Worm (Caenorhabditis elegans) whole organism, L4 larva: ENCODE results near the gene srd-56.

Source experiments
- D1046.2 ChIP-seq: fragments of 200-800 bp; sonication (Bioruptor generic); IDR thresholded peaks from 2 replicates; pipeline ENCODE4 v1.3.6; 2022; ENCODE audit warnings: missing genetic modification characterization, missing compliant biosample characterization
- F10B5.3 ChIP-seq: sonication (generic microtip); optimal IDR thresholded peaks from 2 replicates; lab custom pipeline; 2016; ENCODE audit warnings: mild to moderate bottlenecking, missing genetic modification characterization, missing compliant biosample characterization
- F26F4.8 ChIP-seq: fragments of 200-800 bp; sonication (Bioruptor generic); conservative IDR thresholded peaks from 2 replicates; pipeline ENCODE4 v1.3.6; 2022; ENCODE audit warnings: missing genetic modification characterization, missing compliant biosample characterization
- F44E2.7 ChIP-seq: fragments of 200-800 bp; sonication (Bioruptor generic); IDR thresholded peaks from 2 replicates; pipeline ENCODE4 v2.1.2; 2022; ENCODE audit warnings: missing genetic modification characterization, missing compliant biosample characterization
- F49E8.2 ChIP-seq: sonication (generic microtip); optimal IDR thresholded peaks from 2 replicates; lab custom pipeline; 2016; ENCODE audit warnings: missing compliant biosample characterization, mild to moderate bottlenecking, missing genetic modification characterization, borderline replicate concordance
- T26A8.4 ChIP-seq: fragments of 200-800 bp; sonication (Bioruptor generic); IDR thresholded peaks from 2 replicates; pipeline ENCODE4 v1.3.6; 2022; ENCODE audit warnings: missing genetic modification characterization, missing compliant biosample characterization
- Y5F2A.4 ChIP-seq: fragments of 200-800 bp; sonication (Bioruptor generic); optimal IDR thresholded peaks from 2 replicates; lab custom pipeline; 2018; ENCODE audit warnings: mild to moderate bottlenecking, missing genetic modification characterization, missing compliant biosample characterization
- ZK337.2 ChIP-seq: fragments of 200-800 bp; sonication (Bioruptor generic); IDR thresholded peaks from 2 replicates; pipeline ENCODE4 v1.3.6; 2022; ENCODE audit warnings: missing genetic modification reagents, missing genetic modification characterization, missing compliant biosample characterization
- arid-1 ChIP-seq: fragments of 200-800 bp; sonication (Bioruptor generic); conservative IDR thresholded peaks from 2 replicates; pipeline ENCODE4 v1.3.6; 2022; ENCODE audit warnings: missing genetic modification reagents, missing genetic modification characterization, missing compliant biosample characterization
- ceh-32 ChIP-seq: sonication (generic microtip); optimal IDR thresholded peaks from 2 replicates; lab custom pipeline; 2016; ENCODE audit warnings: mild to moderate bottlenecking, missing genetic modification characterization, missing compliant biosample characterization; ENCODE audit not compliant: poor library complexity
- ceh-44 ChIP-seq: fragments of 200-800 bp; sonication (Bioruptor generic); IDR thresholded peaks from 2 replicates; pipeline ENCODE4 v1.3.6; 2022; ENCODE audit warnings: missing genetic modification reagents, missing genetic modification characterization, missing compliant biosample characterization
- ceh-62 ChIP-seq: sonication (generic microtip); optimal IDR thresholded peaks from 2 replicates; lab custom pipeline; 2017; ENCODE audit warnings: missing biosample characterization, missing genetic modification characterization
- cey-2 ChIP-seq: sonication (generic microtip); optimal IDR thresholded peaks from 3 replicates; lab custom pipeline; 2017; ENCODE audit warnings: missing genetic modification characterization, mild to moderate bottlenecking, missing compliant biosample characterization, antibody characterized with exemption, borderline replicate concordance; ENCODE audit not compliant: insufficient read depth
- daf-16 ChIP-seq, 3 experiments: sonication (generic microtip); optimal IDR thresholded peaks; 2 replicates each; lab custom pipeline; 2016 to 2017; ENCODE audit warnings: missing genetic modification characterization in 3 of 3, missing genetic modification reagents in 3 of 3, mild to moderate bottlenecking in 2 of 3, missing compliant biosample characterization in 2 of 3, missing biosample characterization in 1 of 3, moderate library complexity in 1 of 3
- daf-19 ChIP-seq: fragments of 200-800 bp; sonication (Bioruptor generic); conservative IDR thresholded peaks from 2 replicates; pipeline ENCODE4 v1.3.6; 2022; ENCODE audit warnings: missing genetic modification characterization, missing compliant biosample characterization
- dmd-9 ChIP-seq: fragments of 200-800 bp; sonication (Bioruptor generic); IDR thresholded peaks from 2 replicates; pipeline ENCODE4 v1.3.6; 2022; ENCODE audit warnings: missing genetic modification reagents, missing genetic modification characterization, missing compliant biosample characterization
- dpl-1 ChIP-seq: fragments of 150-350 bp; optimal IDR thresholded peaks from 2 replicates; lab custom pipeline; 2014; ENCODE audit warnings: missing biosample characterization, missing genetic modification reagents, missing genetic modification characterization
- egl-27 ChIP-seq: sonication (generic microtip); optimal IDR thresholded peaks from 3 replicates; lab custom pipeline; 2017; ENCODE audit warnings: missing biosample characterization, missing genetic modification reagents, missing genetic modification characterization
- gei-8 ChIP-seq: fragments of 200-800 bp; sonication (Bioruptor generic); optimal IDR thresholded peaks from 2 replicates; lab custom pipeline; 2018; ENCODE audit warnings: mild to moderate bottlenecking, missing genetic modification characterization, missing compliant biosample characterization
- lim-7 ChIP-seq: fragments of 200-800 bp; sonication (Bioruptor generic); IDR thresholded peaks from 2 replicates; pipeline ENCODE4 v1.3.6; 2022; ENCODE audit warnings: missing genetic modification characterization, missing compliant biosample characterization
- lin-1 ChIP-seq: fragments of 200-800 bp; sonication (Bioruptor generic); IDR thresholded peaks from 2 replicates; pipeline ENCODE4 v1.3.6; 2022; ENCODE audit warnings: missing genetic modification reagents, missing genetic modification characterization, missing compliant biosample characterization
- lsy-2 ChIP-seq, 2 experiments: fragments of 150-350 bp in 1 of 2; sonication (generic microtip) in 1 of 2; optimal IDR thresholded peaks; 2 replicates each; lab custom pipeline; 2014 to 2017; ENCODE audit warnings: missing biosample characterization in 2 of 2, missing genetic modification characterization in 2 of 2
- madf-5 ChIP-seq, 2 experiments: fragments of 200-800 bp; sonication (Bioruptor generic); IDR thresholded peaks; 2 replicates each; pipeline ENCODE4 v1.3.6; 2022; ENCODE audit warnings: missing compliant biosample characterization in 2 of 2, missing genetic modification characterization in 2 of 2
- mdt-29 ChIP-seq: fragments of 200-800 bp; sonication (Bioruptor generic); IDR thresholded peaks from 2 replicates; pipeline ENCODE4 v1.3.6; 2022; ENCODE audit warnings: missing genetic modification reagents, missing genetic modification characterization, missing compliant biosample characterization
- mep-1 ChIP-seq: fragments of 150-350 bp; sonication (generic microtip); optimal IDR thresholded peaks from 3 replicates; lab custom pipeline; 2014; ENCODE audit warnings: missing biosample characterization, missing genetic modification characterization
- nhr-10 ChIP-seq: fragments of 150-350 bp; optimal IDR thresholded peaks from 2 replicates; lab custom pipeline; 2014; ENCODE audit warnings: missing biosample characterization, missing genetic modification characterization
- nhr-102 ChIP-seq: sonication (generic microtip); optimal IDR thresholded peaks from 2 replicates; lab custom pipeline; 2016; ENCODE audit warnings: mild to moderate bottlenecking, missing genetic modification characterization, moderate library complexity, missing compliant biosample characterization
- nhr-11 ChIP-seq: fragments of 150-350 bp; optimal IDR thresholded peaks from 2 replicates; lab custom pipeline; 2014; ENCODE audit warnings: missing biosample characterization, missing genetic modification characterization
- nhr-237 ChIP-seq: sonication (generic microtip); optimal IDR thresholded peaks from 2 replicates; lab custom pipeline; 2017; ENCODE audit warnings: missing biosample characterization, missing genetic modification characterization
- nhr-25 ChIP-seq: sonication (generic microtip); optimal IDR thresholded peaks from 2 replicates; lab custom pipeline; 2017; ENCODE audit warnings: missing genetic modification characterization, mild to moderate bottlenecking, missing compliant biosample characterization, antibody characterized with exemption, moderate library complexity, borderline replicate concordance; ENCODE audit not compliant: insufficient read depth
- nhr-41 ChIP-seq: fragments of 200-800 bp; sonication (Bioruptor generic); IDR thresholded peaks from 2 replicates; pipeline ENCODE4 v1.3.6; 2022; ENCODE audit warnings: missing genetic modification reagents, missing genetic modification characterization, missing compliant biosample characterization
- nhr-6 ChIP-seq: fragments of 150-350 bp; optimal IDR thresholded peaks from 2 replicates; lab custom pipeline; 2014; ENCODE audit warnings: missing biosample characterization, missing genetic modification characterization
- nhr-77 ChIP-seq: fragments of 150-350 bp; optimal IDR thresholded peaks from 2 replicates; lab custom pipeline; 2014; ENCODE audit warnings: missing biosample characterization, missing genetic modification characterization
- pqm-1 ChIP-seq: sonication (generic microtip); optimal IDR thresholded peaks from 2 replicates; lab custom pipeline; 2017; ENCODE audit warnings: missing biosample characterization, missing genetic modification characterization
- rbr-2 ChIP-seq: sonication (generic microtip); optimal IDR thresholded peaks from 2 replicates; lab custom pipeline; 2016; ENCODE audit warnings: missing genotype, missing genetic modification characterization, missing compliant biosample characterization
- set-16 ChIP-seq: fragments of 200-800 bp; sonication (Bioruptor generic); IDR thresholded peaks from 2 replicates; pipeline ENCODE4 v1.3.6; 2022; ENCODE audit warnings: missing genetic modification reagents, missing genetic modification characterization, missing compliant biosample characterization
- skn-1 ChIP-seq: fragments of 150-350 bp; optimal IDR thresholded peaks from 2 replicates; lab custom pipeline; 2014; ENCODE audit warnings: missing biosample characterization, missing genetic modification characterization
- spr-1 ChIP-seq: sonication (generic microtip); optimal IDR thresholded peaks from 2 replicates; lab custom pipeline; 2016; ENCODE audit warnings: mild to moderate bottlenecking, missing genetic modification characterization, missing compliant biosample characterization
- spr-3 ChIP-seq: fragments of 200-800 bp; sonication (Bioruptor generic); optimal IDR thresholded peaks from 2 replicates; lab custom pipeline; 2018; ENCODE audit warnings: mild to moderate bottlenecking, missing genetic modification characterization, missing compliant biosample characterization
- tag-97 ChIP-seq: fragments of 200-800 bp; sonication (Bioruptor generic); IDR thresholded peaks from 2 replicates; pipeline ENCODE4 v1.3.6; 2022; ENCODE audit warnings: missing genetic modification characterization, missing compliant biosample characterization
- unc-130 ChIP-seq: sonication (generic microtip); optimal IDR thresholded peaks from 2 replicates; lab custom pipeline; 2016; ENCODE audit warnings: missing genetic modification reagents, missing genetic modification characterization, missing compliant biosample characterization
- vab-7 ChIP-seq: fragments of 200-800 bp; sonication (Bioruptor generic); IDR thresholded peaks from 2 replicates; pipeline ENCODE4 v1.3.6; 2022; ENCODE audit warnings: missing genetic modification reagents, missing genetic modification characterization, missing compliant biosample characterization
- zfp-2 ChIP-seq: sonication (generic microtip); optimal IDR thresholded peaks from 2 replicates; lab custom pipeline; 2016; ENCODE audit warnings: mild to moderate bottlenecking, missing genetic modification characterization, missing compliant biosample characterization
- zfp-3 ChIP-seq: fragments of 200-800 bp; sonication (Bioruptor generic); conservative IDR thresholded peaks from 2 replicates; pipeline ENCODE4 v1.3.6; 2022; ENCODE audit warnings: missing genetic modification reagents, missing genetic modification characterization, missing compliant biosample characterization
- ztf-7 ChIP-seq: fragments of 150-350 bp; optimal IDR thresholded peaks from 2 replicates; lab custom pipeline; 2014; ENCODE audit warnings: missing biosample characterization, missing genetic modification characterization

Gene srd-56

DNA sequence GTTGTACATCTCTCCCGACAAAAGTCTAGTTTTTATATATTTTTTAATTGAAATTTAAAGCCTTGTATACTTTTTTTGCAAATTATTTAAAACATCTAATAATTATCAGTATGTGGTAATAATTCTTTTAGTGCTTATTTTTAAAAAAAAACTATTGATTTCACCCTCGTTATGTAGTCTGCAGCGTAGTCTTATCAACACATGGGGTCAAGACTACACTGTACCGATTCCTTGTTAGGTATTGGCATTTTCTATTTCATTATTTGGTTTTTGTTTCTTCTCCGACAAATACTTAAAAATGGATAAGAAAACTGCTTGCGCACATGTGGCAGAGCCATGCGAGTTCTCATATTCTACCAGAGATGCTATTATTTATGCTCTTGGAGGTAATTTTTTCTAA, 7.0 kb downstream of the srd-56 start, which contains the start of gene maoc-1 (continued):
- TF ChIP-seq dmd-9 (GFP tag; lab: Robert Waterston, UW) (no peak), F44E2.7 (GFP tag; lab: Robert Waterston, UW) (no peak), mep-1 (tag; lab: Kevin White, UChicago) (no peak), rbr-2 (tag; lab: Kevin White, UChicago) (no peak), D1046.2 (GFP tag; lab: Robert Waterston, UW) (no peak), set-16 (no peak), ceh-32 (tag; lab: Kevin White, UChicago) (no peak), unc-130 (no peak), nhr-41 (GFP tag; lab: Robert Waterston, UW) (no peak), lin-1 (GFP tag; lab: Robert Waterston, UW) (no peak), T26A8.4 (GFP tag; lab: Robert Waterston, UW) (no peak), gei-8 (no peak), ceh-44 (no peak), dpl-1 (GFP tag; lab: Kevin White, UChicago) (no peak), spr-1 (tag; lab: Kevin White, UChicago) (no peak), skn-1 (tag; lab: Kevin White, UChicago) (no peak), nhr-77 (tag; lab: Kevin White, UChicago) (peak; percentile 37), vab-7 (GFP tag; lab: Robert Waterston, UW) (no peak)

DNA sequence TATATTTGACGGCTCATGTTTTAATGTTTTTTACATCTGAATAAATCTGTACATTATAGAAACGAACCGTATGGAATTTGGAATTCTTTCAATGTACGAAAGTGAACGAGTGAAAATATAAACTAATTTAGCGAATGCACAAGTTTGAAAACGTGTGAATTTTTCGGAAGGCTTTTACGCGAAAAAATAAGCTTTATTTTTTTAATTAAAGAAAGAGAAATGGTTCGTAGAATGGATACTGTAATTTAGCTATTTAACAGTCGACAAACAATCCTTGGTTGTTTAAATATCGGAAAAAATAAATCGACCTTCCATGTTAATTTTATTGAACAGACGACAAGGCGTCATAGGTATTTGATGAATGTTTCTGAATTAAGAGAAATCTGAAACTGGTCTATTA, 7.5 kb downstream of the srd-56 start, which contains the start of gene acdh-12:
TSS of gene acdh-12 (minus strand) at position 101 of the 400 bp plus-strand sequence.
- TF ChIP-seq spr-3 (GFP tag; lab: Kevin White, UChicago) (no peak), Y5F2A.4 (GFP tag; lab: Kevin White, UChicago) (no peak), nhr-6 (tag; lab: Kevin White, UChicago) (no peak), nhr-77 (tag; lab: Kevin White, UChicago) (no peak), tag-97 (no peak), nhr-25 (tag; lab: Kevin White, UChicago) (no peak), madf-5 (GFP tag; IDR thresholded peaks at IDR 0.05; lab: Robert Waterston, UW) (no peak), dmd-9 (GFP tag; lab: Robert Waterston, UW) (no peak), ceh-62 (tag; lab: Kevin White, UChicago) (no peak), lim-7 (GFP tag; lab: Robert Waterston, UW) (no peak)
- TF ChIP-seq, all 104 proteins: peak for 0

DNA sequence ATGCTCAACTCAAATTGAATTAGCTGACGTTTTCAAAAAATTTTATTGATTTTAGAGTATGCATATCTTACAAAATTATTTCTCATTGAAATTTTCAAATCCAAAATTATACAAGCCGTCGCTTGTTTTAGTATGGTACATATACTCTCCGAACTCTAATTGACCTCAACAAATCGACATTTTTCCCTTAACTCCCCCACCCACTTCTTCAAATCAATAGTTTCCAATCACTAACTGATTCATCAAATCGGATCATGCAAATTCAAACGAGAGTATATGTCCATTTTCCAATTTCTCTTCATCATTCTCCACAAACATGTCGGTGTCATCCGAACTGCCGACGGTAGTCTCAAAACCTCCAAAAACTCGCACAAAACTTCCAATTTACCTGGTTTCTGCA, 13.9 kb downstream of the srd-56 start, which contains the start of gene E04F6.4:
TSS of gene E04F6.4 (plus strand) at position 301 of the 400 bp plus-strand sequence.
- no peak for TF ChIP-seq zfp-2 (tag; lab: Kevin White, UChicago)
- no peak for TF ChIP-seq mdt-29 (GFP tag; lab: Robert Waterston, UW)
- no peak for TF ChIP-seq ZK337.2 (GFP tag; lab: Robert Waterston, UW)
- no peak for TF ChIP-seq nhr-102 (tag; lab: Kevin White, UChicago)
- TF ChIP-seq F49E8.2 = no peak
- TF ChIP-seq F44E2.7 (GFP tag; lab: Robert Waterston, UW) = no peak

DNA sequence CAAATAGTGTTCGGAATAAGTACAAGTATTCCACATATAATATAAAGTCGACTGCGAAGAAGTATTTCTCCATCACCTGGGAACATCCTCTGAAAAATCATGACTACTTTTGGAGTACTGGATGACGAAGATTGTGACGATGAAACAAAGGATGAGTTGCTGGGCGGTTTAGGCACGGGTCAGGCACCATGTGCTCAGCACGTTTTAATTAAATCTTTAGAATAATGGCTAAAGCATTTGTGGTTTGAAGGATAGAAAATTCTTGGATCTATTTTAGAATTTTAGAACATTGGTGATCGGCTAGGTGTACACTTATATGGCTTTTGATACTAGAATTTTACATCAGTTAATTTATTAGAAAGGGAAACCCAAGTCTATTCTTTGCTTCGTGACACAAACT, 15.9 kb downstream of the srd-56 start, which contains the start of gene C27H5.6:
TSS of gene C27H5.6 (minus strand) at position 101 of the 400 bp plus-strand sequence.
- TF ChIP-seq zfp-3 (GFP tag; lab: Robert Waterston, UW) = no peak
- TF ChIP-seq nhr-10 (tag; lab: Kevin White, UChicago) = no peak
- TF ChIP-seq cey-2 (tag; lab: Kevin White, UChicago) = no peak
- no peak for TF ChIP-seq ceh-62 (tag; lab: Kevin White, UChicago)
- no peak for TF ChIP-seq egl-27
- TF ChIP-seq dpl-1 (GFP tag; lab: Kevin White, UChicago) = no peak
- TF ChIP-seq pqm-1 (tag; lab: Kevin White, UChicago) = no peak
- TF ChIP-seq lsy-2 (tag; optimal IDR thresholded peaks at IDR 0.05; lab: Kevin White, UChicago) = no peak
- no peak for TF ChIP-seq daf-16 (GFP tag; optimal IDR thresholded peaks at IDR 0.05; lab: Kevin White, UChicago)
- no peak for TF ChIP-seq daf-16 (tag; optimal IDR thresholded peaks at IDR 0.05; lab: Kevin White, UChicago)
- no peak for TF ChIP-seq arid-1
- TF ChIP-seq unc-130 = no peak
- no peak for TF ChIP-seq nhr-237 (tag; lab: Kevin White, UChicago)
- no peak for TF ChIP-seq F10B5.3 (tag; lab: Kevin White, UChicago)
- no peak for TF ChIP-seq nhr-11 (tag; lab: Kevin White, UChicago)
- no peak for TF ChIP-seq skn-1 (tag; lab: Kevin White, UChicago)
- TF ChIP-seq lin-1 (GFP tag; lab: Robert Waterston, UW) = no peak
- no peak for TF ChIP-seq daf-19 (GFP tag; lab: Robert Waterston, UW)
- no peak for TF ChIP-seq ztf-7 (tag; lab: Kevin White, UChicago)
- no peak for TF ChIP-seq F26F4.8 (GFP tag; lab: Robert Waterston, UW)
- TF ChIP-seq F49E8.2 = no peak
- TF ChIP-seq, all 104 proteins: peak for 0
